Fruit fly (Drosophila melanogaster): ENCODE data around the gene CG43050.

Gene CG43050

DNA sequence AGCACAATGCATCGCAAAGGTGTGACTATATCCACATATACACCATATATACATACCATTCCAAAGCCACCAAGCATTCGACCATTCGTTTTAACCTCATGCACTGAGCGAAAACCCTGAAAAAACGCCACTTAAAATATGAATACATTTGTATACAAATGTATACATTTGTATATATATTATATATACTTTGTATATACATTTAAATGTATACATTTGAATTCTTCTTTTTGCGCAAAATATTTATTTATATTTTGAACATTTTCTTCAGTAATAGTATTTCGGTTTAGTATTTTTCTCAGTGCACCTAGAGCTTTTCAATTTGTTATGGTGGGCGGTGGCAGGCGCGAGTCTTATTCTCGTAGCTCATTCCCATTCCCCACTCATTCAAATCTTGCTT, 37.3 kb downstream of the CG43050 start (continued):
- peak; percentile 22; the same call in 1 of the 2 replicates for TF ChIP-seq lmd (GFP tag; IDR thresholded peaks at IDR 0.05)
- peak; percentile 61 for TF ChIP-seq CG11504 (tag; optimal IDR thresholded peaks at IDR 0.05)
- peak; percentile 22 for TF ChIP-seq CG12391 (tag; optimal IDR thresholded peaks at IDR 0.05)
- TF ChIP-seq Meics (GFP tag; optimal IDR thresholded peaks at IDR 0.05), result peak; percentile 24
- TF ChIP-seq B-H1 (GFP tag; IDR thresholded peaks at IDR 0.05), result no peak
- no peak for TF ChIP-seq nau (GFP tag; optimal IDR thresholded peaks at IDR 0.05)
- peak; percentile 6 for TF ChIP-seq tap (tag; optimal IDR thresholded peaks at IDR 0.05)
- TF ChIP-seq unpg (GFP tag; optimal IDR thresholded peaks at IDR 0.05), result peak; percentile 24
- peak; percentile 2 for TF ChIP-seq Hmr (GFP tag; optimal IDR thresholded peaks at IDR 0.05)
- no peak for TF ChIP-seq btn (GFP tag; optimal IDR thresholded peaks at IDR 0.05)
- TF ChIP-seq run (tag; optimal IDR thresholded peaks at IDR 0.05), result no peak
- TF ChIP-seq Elba2 (GFP tag; optimal IDR thresholded peaks at IDR 0.05), result no peak
- TF ChIP-seq Mrtf (GFP tag; IDR thresholded peaks at IDR 0.05), result no peak
- 0 out of 4 replicates have a peak, but pooled peaks have one; percentile 48 for TF ChIP-seq chinmo (GFP tag; IDR thresholded peaks at IDR 0.05; ENCODE audit: partially characterized antibody)
- TF ChIP-seq unc-4 (GFP tag; IDR thresholded peaks at IDR 0.05; ENCODE audit: partially characterized antibody), result no peak
- TF ChIP-seq CG2712 (tag; optimal IDR thresholded peaks at IDR 0.05), result peak; percentile 41
- peak; percentile 33 for TF ChIP-seq grau (tag; optimal IDR thresholded peaks at IDR 0.05)
- TF ChIP-seq Ada2b (GFP tag; IDR thresholded peaks at IDR 0.05), result 0 out of 2 replicates have a peak, but pooled peaks have one; percentile 9
- TF ChIP-seq Asciz (GFP tag; optimal IDR thresholded peaks at IDR 0.05), result no peak
- peak; percentile 4 for TF ChIP-seq CG10147 (GFP tag; optimal IDR thresholded peaks at IDR 0.05)
- no peak for TF ChIP-seq CG6272 (GFP tag; IDR thresholded peaks at IDR 0.05)
- peak; percentile 29 for TF ChIP-seq Ets65A (GFP tag)
- peak; percentile 12 for TF ChIP-seq nmo (GFP tag; optimal IDR thresholded peaks at IDR 0.05)
- no peak for TF ChIP-seq hkb (optimal IDR thresholded peaks at IDR 0.05)
- peak; percentile 57 for TF ChIP-seq hkb (GFP tag; IDR thresholded peaks at IDR 0.05)
- TF ChIP-seq corto (GFP tag; optimal IDR thresholded peaks at IDR 0.05), result no peak
- TF ChIP-seq CG7372 (GFP tag; IDR thresholded peaks at IDR 0.05), result no peak
- TF ChIP-seq Blimp-1 (GFP tag; optimal IDR thresholded peaks at IDR 0.05), result peak; percentile 33
- 0 out of 2 replicates have a peak, but pooled peaks have one; percentile 18 for TF ChIP-seq al (GFP tag; IDR thresholded peaks at IDR 0.05)
- peak; percentile 11 for TF ChIP-seq Fer3 (tag; optimal IDR thresholded peaks at IDR 0.05)
- TF ChIP-seq CG31441 (GFP tag; IDR thresholded peaks at IDR 0.05), result peak; percentile 33; the same call in 1 of the 2 replicates
- no peak for TF ChIP-seq Gug (GFP tag; IDR thresholded peaks at IDR 0.05)
- TF ChIP-seq CG32772 (GFP tag; IDR thresholded peaks at IDR 0.05), result 0 out of 2 replicates have a peak, but pooled peaks have one; percentile 13
- TF ChIP-seq mam (GFP tag; optimal IDR thresholded peaks at IDR 0.05), result no peak

- TF ChIP-seq shn (GFP tag; optimal IDR thresholded peaks at IDR 0.05) (no peak), Med (GFP tag) (peak; percentile 87), stwl (tag; optimal IDR thresholded peaks at IDR 0.05) (peak; percentile 26), onecut (GFP tag; IDR thresholded peaks at IDR 0.05) (0 out of 2 replicates have a peak, but pooled peaks have one; percentile 11), Aef1 (GFP tag; IDR thresholded peaks at IDR 0.05) (no peak), Nf-YC (tag; optimal IDR thresholded peaks at IDR 0.05) (peak; percentile 1), nau (GFP tag; optimal IDR thresholded peaks at IDR 0.05) (peak; percentile 34), Eip74EF (GFP tag; optimal IDR thresholded peaks at IDR 0.05) (no peak), CG12071 (GFP tag; optimal IDR thresholded peaks at IDR 0.05) (peak; percentile 6), CG12391 (tag; optimal IDR thresholded peaks at IDR 0.05) (no peak), CG13296 (GFP tag; optimal IDR thresholded peaks at IDR 0.05) (peak; percentile 67), HLH3B (GFP tag; IDR thresholded peaks at IDR 0.05) (no peak), cg (GFP tag; optimal IDR thresholded peaks at IDR 0.05) (peak; percentile 21), lab (GFP tag; optimal IDR thresholded peaks at IDR 0.05) (peak; percentile 60), Asciz (GFP tag; optimal IDR thresholded peaks at IDR 0.05) (peak; percentile 28), ind (GFP tag; optimal IDR thresholded peaks at IDR 0.05) (no peak), Elba2 (GFP tag; optimal IDR thresholded peaks at IDR 0.05) (peak; percentile 15), pan (optimal IDR thresholded peaks at IDR 0.05) (no peak), pan (GFP tag; optimal IDR thresholded peaks at IDR 0.05 in 1 of 2, IDR thresholded peaks at IDR 0.05 in 1 of 2) (peak in 1 of 2 experiments; percentile 15), CG7987 (GFP tag; optimal IDR thresholded peaks at IDR 0.05) (peak; percentile 33), CG12219 (GFP tag; optimal IDR thresholded peaks at IDR 0.05) (peak; percentile 8)
These were observed 38.8 kb downstream of the CG43050 start for dm6 chr2L:13157903-13158302.

All from whole organism, embryonic.